Worm (Caenorhabditis elegans): Measurements from ENCODE around the gene T28H10.1.
"Not testable (repeated sequence)": the region's sequence is repeated elsewhere in the genome, so short reads cannot be mapped to it uniquely, and the experiment has no call there.

- TF ChIP-seq ama-1 (optimal IDR thresholded peaks at IDR 0.05); unc-62 (GFP tag; optimal IDR thresholded peaks at IDR 0.05); nhr-12 (tag; optimal IDR thresholded peaks at IDR 0.05); pqm-1 (tag; optimal IDR thresholded peaks at IDR 0.05); ztf-11 (tag; optimal IDR thresholded peaks at IDR 0.05); lin-39 (tag; optimal IDR thresholded peaks at IDR 0.05); zag-1 (tag; optimal IDR thresholded peaks at IDR 0.05); snpc-4 (tag; optimal IDR thresholded peaks at IDR 0.05); fkh-2 (tag; optimal IDR thresholded peaks at IDR 0.05); ZK546.5 (tag; optimal IDR thresholded peaks at IDR 0.05); ceh-16 (tag; optimal IDR thresholded peaks at IDR 0.05); aly-2 (tag; optimal IDR thresholded peaks at IDR 0.05); elt-2 (tag; optimal IDR thresholded peaks at IDR 0.05): not testable (repeated sequence)
- TF ChIP-seq nhr-237 (tag; optimal IDR thresholded peaks at IDR 0.05): peak; percentile 41
Measured at ce11 chrV:12509922-12510582, 6.5 kb downstream of the T28H10.1 start.

Data from whole organism, L3 larva.